Fruit fly (Drosophila melanogaster): ENCODE data around the gene wake.

wake gene

DNA sequence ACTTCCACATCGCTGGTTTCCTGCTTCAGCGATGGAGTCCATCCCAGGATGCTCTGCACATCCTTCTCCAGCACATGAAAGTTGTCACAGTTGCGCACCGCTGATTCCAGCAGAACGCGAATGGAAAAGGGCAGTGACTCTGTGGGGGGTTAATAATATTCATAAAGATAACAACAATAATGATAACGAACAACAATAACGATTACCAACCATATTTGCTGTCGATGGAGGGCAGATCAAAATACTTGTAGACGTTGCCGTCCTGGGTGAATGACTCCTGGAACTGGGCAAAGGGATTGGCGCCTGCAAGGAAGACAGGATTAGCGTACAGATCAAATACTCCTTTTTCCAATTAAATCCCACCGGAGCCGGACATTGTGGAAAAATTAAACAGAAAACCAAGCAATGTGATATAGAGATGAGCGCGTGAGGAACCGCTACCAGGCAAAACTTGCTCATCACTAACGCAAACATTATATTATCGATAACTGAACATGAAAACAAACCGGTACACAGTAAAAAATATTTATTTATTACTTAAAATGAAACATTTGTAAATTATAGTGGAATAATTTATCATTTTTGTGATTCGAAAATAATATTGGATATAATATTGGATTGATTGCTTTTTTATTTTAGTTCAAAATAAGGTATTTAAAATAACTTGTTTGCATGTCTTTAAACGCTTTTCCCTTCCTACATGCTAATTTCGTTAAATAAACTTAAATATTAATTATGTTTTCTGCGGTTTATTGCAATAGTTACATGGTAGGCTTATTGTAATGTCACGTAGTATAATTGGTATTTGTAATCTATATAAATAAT lies 84.8 kb downstream of the wake start, which contains the start of gene Irp-1A (continued):
- TF ChIP-seq z (GFP tag; IDR thresholded peaks at IDR 0.05) (no peak), CG17568 (GFP tag; optimal IDR thresholded peaks at IDR 0.05) (no peak), CG10267 (tag; optimal IDR thresholded peaks at IDR 0.05) (peak; percentile 81), HmgZ (tag; optimal IDR thresholded peaks at IDR 0.05) (peak; percentile 76), CG12659 (GFP tag; optimal IDR thresholded peaks at IDR 0.05) (peak; percentile 88), sug (tag; optimal IDR thresholded peaks at IDR 0.05) (peak; percentile 100), disco-r (GFP tag; optimal IDR thresholded peaks at IDR 0.05) (no peak), Sox100B (GFP tag; optimal IDR thresholded peaks at IDR 0.05) (peak; percentile 81), Fer2 (tag; optimal IDR thresholded peaks at IDR 0.05) (peak; percentile 37), klu (GFP tag; IDR thresholded peaks at IDR 0.05) (peak; percentile 37; the same call in 1 of the 2 replicates), dmrt11E (tag; optimal IDR thresholded peaks at IDR 0.05) (peak; percentile 76), luna (GFP tag; optimal IDR thresholded peaks at IDR 0.05) (no peak), CG1792 (GFP tag; optimal IDR thresholded peaks at IDR 0.05) (peak; percentile 18), CG3407 (GFP tag; optimal IDR thresholded peaks at IDR 0.05) (peak; percentile 44), zf30C (GFP tag; optimal IDR thresholded peaks at IDR 0.05) (peak; percentile 96), slou (GFP tag; optimal IDR thresholded peaks at IDR 0.05) (peak; percentile 54), E2f2 (GFP tag; IDR thresholded peaks at IDR 0.05) (peak; percentile 60), CG8290 (GFP tag; optimal IDR thresholded peaks at IDR 0.05) (peak; percentile 61), CG8290 (tag; optimal IDR thresholded peaks at IDR 0.05) (peak in 1 of 2 experiments; percentile 83), Med (GFP tag) (peak; percentile 82), Xbp1 (GFP tag; optimal IDR thresholded peaks at IDR 0.05) (peak; percentile 75), D19A (tag; optimal IDR thresholded peaks at IDR 0.05) (peak; percentile 78), p53 (GFP tag; optimal IDR thresholded peaks at IDR 0.05) (no peak), ci (GFP tag; IDR thresholded peaks at IDR 0.05) (peak; percentile 82), CG10565 (GFP tag; optimal IDR thresholded peaks at IDR 0.05) (no peak), nau (GFP tag; optimal IDR thresholded peaks at IDR 0.05) (peak; percentile 11), tna (GFP tag; IDR thresholded peaks at IDR 0.05; ENCODE audit: partially characterized antibody) (peak; percentile 62), Abd-B (GFP tag; optimal IDR thresholded peaks at IDR 0.05) (peak; percentile 37), CG33557 (GFP tag; optimal IDR thresholded peaks at IDR 0.05) (peak; percentile 66), nerfin-1 (tag; optimal IDR thresholded peaks at IDR 0.05) (peak; percentile 66), CG6254 (GFP tag; optimal IDR thresholded peaks at IDR 0.05) (no peak), CG4360 (GFP tag; IDR thresholded peaks at IDR 0.05) (peak; percentile 5; the same call in 1 of the 2 replicates), CG9437 (GFP tag; optimal IDR thresholded peaks at IDR 0.05) (peak; percentile 68), salm (tag; optimal IDR thresholded peaks at IDR 0.05) (peak; percentile 62), Gsc (GFP tag; IDR thresholded peaks at IDR 0.05) (no peak), ara (GFP tag; IDR thresholded peaks at IDR 0.05) (no peak; the same call in 1 of the 2 replicates), D (optimal IDR thresholded peaks at IDR 0.05) (no peak), D (GFP tag; optimal IDR thresholded peaks at IDR 0.05) (peak; percentile 33), ind (GFP tag; optimal IDR thresholded peaks at IDR 0.05) (peak; percentile 58), CG8478 (optimal IDR thresholded peaks at IDR 0.05) (no peak), ATbp (GFP tag; optimal IDR thresholded peaks at IDR 0.05) (peak; percentile 21), CG16779 (GFP tag; IDR thresholded peaks at IDR 0.05) (no peak), chn (GFP tag; optimal IDR thresholded peaks at IDR 0.05) (peak; percentile 14), CG17829 (tag; optimal IDR thresholded peaks at IDR 0.05) (peak; percentile 81), CG4617 (GFP tag; optimal IDR thresholded peaks at IDR 0.05; ENCODE audit: borderline replicate concordance) (peak; percentile 76), dm (GFP tag; optimal IDR thresholded peaks at IDR 0.05) (peak; percentile 35), CG18764 (GFP tag; optimal IDR thresholded peaks at IDR 0.05) (peak; percentile 64), ab (GFP tag; optimal IDR thresholded peaks at IDR 0.05) (no peak), MESR4 (GFP tag; optimal IDR thresholded peaks at IDR 0.05) (peak; percentile 62), NC2α (GFP tag; optimal IDR thresholded peaks at IDR 0.05) (no peak)
